Comparison of ENCODE assay signal across 1 fruit fly cellular context in genomic region chr3L:7090764-7091163, dm6.
TF ChIP-seq lines count a peak whose summit lies in the region.

No protein-coding gene starts in this region.

TF ChIP-seq in whole organism, embryonic, 481 proteins besides CTCF, POLR2A, EP300 and RAD21 (continued from another document and continues in another):
- TF ChIP-seq CG30020 (tag; optimal IDR thresholded peaks at IDR 0.05; lab: Kevin White, UChicago) (no peak), nerfin-2 (GFP tag; IDR thresholded peaks at IDR 0.05; lab: Robert Waterston, UW; ENCODE audit: partially characterized antibody) (no peak), oc (tag; optimal IDR thresholded peaks at IDR 0.05; lab: Kevin White, UChicago) (peak; percentile 17), ERR (GFP tag; optimal IDR thresholded peaks at IDR 0.05; lab: Kevin White, UChicago) (peak; percentile 25), Atf6 (GFP tag; IDR thresholded peaks at IDR 0.05; lab: Robert Waterston, UW) (no peak; the same call in 1 of the 2 replicates), Nf-YA (GFP tag; IDR thresholded peaks at IDR 0.05; lab: Robert Waterston, UW) (0 out of 2 replicates have a peak, but pooled peaks have one; percentile 48), Trl (optimal IDR thresholded peaks at IDR 0.05; lab: Kevin White, UChicago) (no peak), Trl (GFP tag; optimal IDR thresholded peaks at IDR 0.05; lab: Kevin White, UChicago) (peak; percentile 50), H15 (GFP tag; IDR thresholded peaks at IDR 0.05; lab: Robert Waterston, UW) (peak; percentile 78), Oaz (GFP tag; IDR thresholded peaks at IDR 0.05; lab: Robert Waterston, UW) (peak; percentile 68), NFAT (GFP tag; IDR thresholded peaks at IDR 0.05; lab: Robert Waterston, UW) (no peak), CG6272 (GFP tag; IDR thresholded peaks at IDR 0.05; lab: Robert Waterston, UW) (peak; percentile 54; the same call in 1 of the 2 replicates), CG16779 (GFP tag; IDR thresholded peaks at IDR 0.05; lab: Robert Waterston, UW) (no peak), CG2199 (GFP tag; IDR thresholded peaks at IDR 0.05; lab: Robert Waterston, UW) (peak; percentile 44; the same call in 1 of the 3 replicates), CG7928 (GFP tag; optimal IDR thresholded peaks at IDR 0.05; lab: Kevin White, UChicago) (no peak), Atf3 (GFP tag; optimal IDR thresholded peaks at IDR 0.05; lab: Kevin White, UChicago) (no peak), D19A (tag; optimal IDR thresholded peaks at IDR 0.05; lab: Kevin White, UChicago) (peak; percentile 57), stc (GFP tag; IDR thresholded peaks at IDR 0.05; lab: Robert Waterston, UW) (peak; percentile 81), usp (GFP tag; optimal IDR thresholded peaks at IDR 0.05; lab: Kevin White, UChicago) (no peak), CG17186 (GFP tag; optimal IDR thresholded peaks at IDR 0.05; lab: Kevin White, UChicago) (no peak), CG12071 (GFP tag; optimal IDR thresholded peaks at IDR 0.05; lab: Kevin White, UChicago) (peak; percentile 71), crol (GFP tag; IDR thresholded peaks at IDR 0.05; lab: Robert Waterston, UW) (no peak), otp (GFP tag; IDR thresholded peaks at IDR 0.05; lab: Robert Waterston, UW) (no peak), CG17802 (tag; optimal IDR thresholded peaks at IDR 0.05; lab: Kevin White, UChicago) (peak; percentile 36), Ets97D (GFP tag; optimal IDR thresholded peaks at IDR 0.05; lab: Kevin White, UChicago) (no peak), esg (GFP tag; conservative IDR thresholded peaks at IDR 0.05; lab: Robert Waterston, UW) (peak; percentile 57), CG31441 (GFP tag; IDR thresholded peaks at IDR 0.05; lab: Robert Waterston, UW) (peak; percentile 81), CG13894 (tag; optimal IDR thresholded peaks at IDR 0.05; lab: Kevin White, UChicago) (no peak), pros (GFP tag; optimal IDR thresholded peaks at IDR 0.05; lab: Kevin White, UChicago) (no peak), CG18011 (GFP tag; optimal IDR thresholded peaks at IDR 0.05; lab: Kevin White, UChicago) (no peak), Sox102F (GFP tag; optimal IDR thresholded peaks at IDR 0.05; lab: Kevin White, UChicago) (peak; percentile 74), Hmx (GFP tag; optimal IDR thresholded peaks at IDR 0.05; lab: Kevin White, UChicago) (no peak), CG11398 (GFP tag; optimal IDR thresholded peaks at IDR 0.05; lab: Kevin White, UChicago) (no peak), CG1233 (GFP tag; optimal IDR thresholded peaks at IDR 0.05; lab: Kevin White, UChicago) (peak; percentile 33), CG18476 (GFP tag; optimal IDR thresholded peaks at IDR 0.05; lab: Kevin White, UChicago) (peak; percentile 34), gcm (GFP tag; optimal IDR thresholded peaks at IDR 0.05; lab: Kevin White, UChicago) (peak; percentile 34), CG8388 (GFP tag; optimal IDR thresholded peaks at IDR 0.05; lab: Kevin White, UChicago) (peak; percentile 58), Mes4 (GFP tag; optimal IDR thresholded peaks at IDR 0.05; lab: Kevin White, UChicago) (no peak), CG4617 (GFP tag; optimal IDR thresholded peaks at IDR 0.05; lab: Kevin White, UChicago; ENCODE audit: borderline replicate concordance) (no peak), CG32772 (GFP tag; IDR thresholded peaks at IDR 0.05; lab: Robert Waterston, UW) (peak; percentile 66), Fer3 (tag; optimal IDR thresholded peaks at IDR 0.05; lab: Kevin White, UChicago) (peak; percentile 65), CG3281 (GFP tag; optimal IDR thresholded peaks at IDR 0.05; lab: Kevin White, UChicago) (peak; percentile 59), sisA (GFP tag; IDR thresholded peaks at IDR 0.05; lab: Robert Waterston, UW) (peak; percentile 76), lmd (GFP tag; IDR thresholded peaks at IDR 0.05; lab: Robert Waterston, UW) (peak; percentile 78), jigr1 (GFP tag; IDR thresholded peaks at IDR 0.05; lab: Robert Waterston, UW) (peak; percentile 63; the same call in 1 of the 3 replicates), CG11247 (GFP tag; IDR thresholded peaks at IDR 0.05; lab: Robert Waterston, UW) (peak; percentile 65), CG13287 (GFP tag; IDR thresholded peaks at IDR 0.05; lab: Robert Waterston, UW; ENCODE audit: partially characterized antibody) (no peak), CG9876 (GFP tag; optimal IDR thresholded peaks at IDR 0.05; lab: Kevin White, UChicago) (no peak), kay (GFP tag; optimal IDR thresholded peaks at IDR 0.05; lab: Kevin White, UChicago) (peak; percentile 30), aop (GFP tag; IDR thresholded peaks at IDR 0.05; lab: Robert Waterston, UW) (no peak), gro (GFP tag; optimal IDR thresholded peaks at IDR 0.05; lab: Kevin White, UChicago) (peak; percentile 19), CG32532 (GFP tag; IDR thresholded peaks at IDR 0.05; lab: Robert Waterston, UW) (peak; percentile 59), Six4 (GFP tag; optimal IDR thresholded peaks at IDR 0.05; lab: Kevin White, UChicago) (peak; percentile 25), lov (optimal IDR thresholded peaks at IDR 0.05; lab: Kevin White, UChicago) (no peak), lov (GFP tag; IDR thresholded peaks at IDR 0.05; lab: Robert Waterston, UW) (0 out of 3 replicates have a peak, but pooled peaks have one; percentile 29), CG12155 (GFP tag; optimal IDR thresholded peaks at IDR 0.05; lab: Kevin White, UChicago) (no peak), maf-S (GFP tag; optimal IDR thresholded peaks at IDR 0.05; lab: Kevin White, UChicago) (no peak), psq (GFP tag; optimal IDR thresholded peaks at IDR 0.05; lab: Kevin White, UChicago) (no peak), CG6654 (GFP tag; optimal IDR thresholded peaks at IDR 0.05; lab: Kevin White, UChicago) (no peak), insv (GFP tag; optimal IDR thresholded peaks at IDR 0.05; lab: Kevin White, UChicago) (no peak), CG43689 (GFP tag; IDR thresholded peaks at IDR 0.05; lab: Robert Waterston, UW) (peak; percentile 23; the same call in 1 of the 2 replicates), pfk (GFP tag; optimal IDR thresholded peaks at IDR 0.05; lab: Kevin White, UChicago) (no peak), CG16815 (GFP tag; optimal IDR thresholded peaks at IDR 0.05; lab: Kevin White, UChicago) (no peak), CG9727 (GFP tag; optimal IDR thresholded peaks at IDR 0.05; lab: Kevin White, UChicago) (peak; percentile 8), CG4707 (GFP tag; optimal IDR thresholded peaks at IDR 0.05; lab: Kevin White, UChicago) (no peak), Neu2 (GFP tag; optimal IDR thresholded peaks at IDR 0.05; lab: Kevin White, UChicago; ENCODE audit: borderline replicate concordance) (no peak), Antp (GFP tag; optimal IDR thresholded peaks at IDR 0.05; lab: Kevin White, UChicago) (peak; percentile 55), bbx (GFP tag; IDR thresholded peaks at IDR 0.05; lab: Robert Waterston, UW; ENCODE audit: partially characterized antibody) (no peak), pb (GFP tag; optimal IDR thresholded peaks at IDR 0.05; lab: Kevin White, UChicago) (peak; percentile 51), Nf-YC (tag; optimal IDR thresholded peaks at IDR 0.05; lab: Kevin White, UChicago) (peak; percentile 57), pum (GFP tag; optimal IDR thresholded peaks at IDR 0.05; lab: Kevin White, UChicago) (peak; percentile 48), CG17361 (GFP tag; IDR thresholded peaks at IDR 0.05; lab: Robert Waterston, UW) (peak; percentile 74), Fer1 (GFP tag; optimal IDR thresholded peaks at IDR 0.05; lab: Kevin White, UChicago) (peak; percentile 74), sob (GFP tag; IDR thresholded peaks at IDR 0.05; lab: Robert Waterston, UW) (peak; percentile 76), CG17328 (GFP tag; IDR thresholded peaks at IDR 0.05; lab: Robert Waterston, UW) (peak; percentile 69), CG31365 (tag; optimal IDR thresholded peaks at IDR 0.05; lab: Kevin White, UChicago) (peak; percentile 9), CG10959 (GFP tag; IDR thresholded peaks at IDR 0.05; lab: Robert Waterston, UW) (no peak), ttk (GFP tag; IDR thresholded peaks at IDR 0.05; lab: Robert Waterston, UW) (peak; percentile 79), D (optimal IDR thresholded peaks at IDR 0.05; lab: Kevin White, UChicago) (no peak), D (GFP tag; optimal IDR thresholded peaks at IDR 0.05; lab: Kevin White, UChicago) (peak; percentile 37), Dad (GFP tag; optimal IDR thresholded peaks at IDR 0.05; lab: Kevin White, UChicago) (peak; percentile 64), CG6813 (GFP tag; optimal IDR thresholded peaks at IDR 0.05; lab: Kevin White, UChicago) (peak; percentile 39), Atf-2 (GFP tag; optimal IDR thresholded peaks at IDR 0.05; lab: Kevin White, UChicago) (no peak), ato (GFP tag; IDR thresholded peaks at IDR 0.05; lab: Robert Waterston, UW; ENCODE audit: partially characterized antibody) (no peak), fd96Cb (tag; optimal IDR thresholded peaks at IDR 0.05; lab: Kevin White, UChicago) (peak; percentile 70), pho (GFP tag; optimal IDR thresholded peaks at IDR 0.05; lab: Kevin White, UChicago) (no peak), CG18764 (GFP tag; optimal IDR thresholded peaks at IDR 0.05; lab: Kevin White, UChicago) (peak; percentile 52), CG6683 (GFP tag; optimal IDR thresholded peaks at IDR 0.05; lab: Kevin White, UChicago) (peak; percentile 24), Bdp1 (GFP tag; optimal IDR thresholded peaks at IDR 0.05; lab: Kevin White, UChicago) (no peak), CG7745 (tag; optimal IDR thresholded peaks at IDR 0.05; lab: Kevin White, UChicago) (no peak), cad (GFP tag; optimal IDR thresholded peaks at IDR 0.05; lab: Kevin White, UChicago) (no peak), cas (GFP tag; IDR thresholded peaks at IDR 0.05; lab: Robert Waterston, UW) (no peak), gt (GFP tag; IDR thresholded peaks at IDR 0.05; lab: Robert Waterston, UW) (no peak), Opbp (GFP tag; IDR thresholded peaks at IDR 0.05; lab: Robert Waterston, UW; ENCODE audit: partially characterized antibody) (no peak), exex (tag; optimal IDR thresholded peaks at IDR 0.05; lab: Kevin White, UChicago) (peak; percentile 20), CG16813 (GFP tag; IDR thresholded peaks at IDR 0.05; lab: Robert Waterston, UW; ENCODE audit: partially characterized antibody) (no peak), gfzf (GFP tag; optimal IDR thresholded peaks at IDR 0.05; lab: Kevin White, UChicago) (no peak), fru (optimal IDR thresholded peaks at IDR 0.05; lab: Kevin White, UChicago) (no peak), z (GFP tag; IDR thresholded peaks at IDR 0.05; lab: Robert Waterston, UW) (no peak), CG12391 (tag; optimal IDR thresholded peaks at IDR 0.05; lab: Kevin White, UChicago) (peak; percentile 54), crc (GFP tag; optimal IDR thresholded peaks at IDR 0.05; lab: Kevin White, UChicago) (peak; percentile 41), CG12219 (GFP tag; optimal IDR thresholded peaks at IDR 0.05; lab: Kevin White, UChicago) (peak; percentile 51), Ssrp (tag; optimal IDR thresholded peaks at IDR 0.05; lab: Kevin White, UChicago) (peak; percentile 19), Nf-YB (GFP tag; optimal IDR thresholded peaks at IDR 0.05; lab: Kevin White, UChicago) (no peak), br (optimal IDR thresholded peaks at IDR 0.05; lab: Kevin White, UChicago) (no peak), CG31388 (GFP tag; optimal IDR thresholded peaks at IDR 0.05; lab: Kevin White, UChicago) (no peak), CG14014 (GFP tag; IDR thresholded peaks at IDR 0.05; lab: Robert Waterston, UW) (peak; percentile 22; the same call in 1 of the 2 replicates), CG12236 (GFP tag; optimal IDR thresholded peaks at IDR 0.05; lab: Kevin White, UChicago) (no peak), gcm2 (GFP tag; optimal IDR thresholded peaks at IDR 0.05; lab: Kevin White, UChicago) (no peak), CG1792 (GFP tag; optimal IDR thresholded peaks at IDR 0.05; lab: Kevin White, UChicago) (peak; percentile 39), CG7786 (GFP tag; optimal IDR thresholded peaks at IDR 0.05; lab: Kevin White, UChicago) (peak; percentile 17), Lhr (GFP tag; optimal IDR thresholded peaks at IDR 0.05; lab: Kevin White, UChicago) (no peak), Myb (GFP tag; optimal IDR thresholded peaks at IDR 0.05; lab: Kevin White, UChicago) (peak; percentile 24), CoRest (tag; optimal IDR thresholded peaks at IDR 0.05; lab: Kevin White, UChicago) (peak; percentile 53), ssp (GFP tag; IDR thresholded peaks at IDR 0.05; lab: Robert Waterston, UW) (peak; percentile 56), vnd (GFP tag; IDR thresholded peaks at IDR 0.05; lab: Robert Waterston, UW; ENCODE audit: partially characterized antibody) (no peak), run (tag; optimal IDR thresholded peaks at IDR 0.05; lab: Kevin White, UChicago) (peak; percentile 12), CG2129 (GFP tag; IDR thresholded peaks at IDR 0.05; lab: Robert Waterston, UW; ENCODE audit: partially characterized antibody) (no peak), rib (GFP tag; IDR thresholded peaks at IDR 0.05; lab: Robert Waterston, UW) (no peak), danr (GFP tag; IDR thresholded peaks at IDR 0.05; lab: Robert Waterston, UW) (0 out of 2 replicates have a peak, but pooled peaks have one; percentile 26), corto (GFP tag; optimal IDR thresholded peaks at IDR 0.05; lab: Kevin White, UChicago) (no peak), bab2 (GFP tag; optimal IDR thresholded peaks at IDR 0.05; lab: Kevin White, UChicago) (peak; percentile 51), jing (GFP tag; optimal IDR thresholded peaks at IDR 0.05; lab: Kevin White, UChicago) (no peak), CG13775 (GFP tag; optimal IDR thresholded peaks at IDR 0.05; lab: Kevin White, UChicago) (no peak), Hsf (GFP tag; optimal IDR thresholded peaks at IDR 0.05; lab: Kevin White, UChicago) (peak; percentile 46), Lpt (GFP tag; optimal IDR thresholded peaks at IDR 0.05; lab: Kevin White, UChicago) (no peak), CG6791 (GFP tag; IDR thresholded peaks at IDR 0.05; lab: Robert Waterston, UW; ENCODE audit: partially characterized antibody) (no peak), tio (GFP tag; optimal IDR thresholded peaks at IDR 0.05; lab: Kevin White, UChicago) (peak; percentile 3), CG7556 (GFP tag; optimal IDR thresholded peaks at IDR 0.05; lab: Kevin White, UChicago) (peak; percentile 55), ATbp (GFP tag; optimal IDR thresholded peaks at IDR 0.05; lab: Kevin White, UChicago) (peak; percentile 41), CG8478 (optimal IDR thresholded peaks at IDR 0.05; lab: Kevin White, UChicago) (no peak), dm (GFP tag; optimal IDR thresholded peaks at IDR 0.05; lab: Kevin White, UChicago) (peak; percentile 16)
